Fruit fly (Drosophila melanogaster): Measurements from ENCODE around the gene Agpat4.

DNA sequence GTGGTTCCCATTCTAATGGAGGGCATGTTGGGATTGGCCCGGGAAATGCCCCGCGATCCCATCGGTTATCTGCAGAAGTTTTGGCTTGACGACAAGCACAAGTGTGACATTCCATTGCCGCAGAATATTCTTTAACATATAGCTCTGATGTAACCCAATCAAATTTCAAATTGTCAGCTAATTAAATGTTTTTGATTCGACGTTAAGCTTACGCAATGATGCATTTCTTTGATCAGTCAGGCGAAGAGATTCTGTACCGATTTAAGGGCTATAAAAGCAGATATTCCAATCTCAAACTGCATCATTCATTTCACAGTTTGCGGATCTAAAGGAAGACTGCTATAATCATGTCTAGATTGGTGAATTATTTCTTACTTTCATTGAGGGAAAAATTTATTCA, 49.7 kb downstream of the Agpat4 start, which contains the start of gene retinin:
- TF ChIP-seq usp (GFP tag; optimal IDR thresholded peaks at IDR 0.05) (no peak), fru (GFP tag; optimal IDR thresholded peaks at IDR 0.05) (no peak), br (GFP tag; optimal IDR thresholded peaks at IDR 0.05) (no peak), Abd-B (GFP tag; optimal IDR thresholded peaks at IDR 0.05) (no peak), OdsH (GFP tag; optimal IDR thresholded peaks at IDR 0.05) (no peak), Rel (GFP tag; optimal IDR thresholded peaks at IDR 0.05) (no peak), Rel (tag; optimal IDR thresholded peaks at IDR 0.05) (no peak), psq (GFP tag; optimal IDR thresholded peaks at IDR 0.05) (no peak), h (GFP tag; optimal IDR thresholded peaks at IDR 0.05) (no peak), CG9705 (GFP tag; optimal IDR thresholded peaks at IDR 0.05) (no peak), lola (GFP tag; optimal IDR thresholded peaks at IDR 0.05) (no peak), woc (GFP tag; optimal IDR thresholded peaks at IDR 0.05) (no peak), tai (GFP tag; optimal IDR thresholded peaks at IDR 0.05) (no peak), pan (optimal IDR thresholded peaks at IDR 0.05) (no peak)

Measured in whole organism, wandering third instar larva.